Worm (Caenorhabditis elegans) whole organism, L4/young adult: ENCODE results near the gene alkb-8.

Experiments used
- W03F9.2 ChIP-seq: fragments of 150-350 bp; optimal IDR thresholded peaks from 2 replicates; lab custom pipeline; 2014; ENCODE audit warnings: missing biosample characterization, missing genetic modification characterization
- dao-5 ChIP-seq: sonication (generic microtip); optimal IDR thresholded peaks from 2 replicates; lab custom pipeline; 2016; ENCODE audit warnings: missing genotype, missing genetic modification characterization, moderate library complexity, missing compliant biosample characterization
- him-1 ChIP-seq: sonication (generic microtip); optimal IDR thresholded peaks from 2 replicates; lab custom pipeline; 2016; ENCODE audit warnings: missing genotype, missing genetic modification reagents, missing genetic modification characterization, missing compliant biosample characterization

- TF ChIP-seq dao-5 (no peak), him-1 (tag; lab: Kevin White, UChicago) (no peak), W03F9.2 (tag; lab: Kevin White, UChicago) (no peak)
Measured at ce11 chrIII:3674149-3674548, 35.0 kb upstream of the alkb-8 start.
